Fruit fly (Drosophila melanogaster) whole organism: ENCODE measurements around the gene Bin1.
"Not testable (repeated sequence)": the region's sequence is repeated elsewhere in the genome, so short reads cannot be mapped to it uniquely, and the experiment has no call there.

Experiments used
- CG8478 ChIP-seq: fragments of >200 bp; optimal IDR thresholded peaks from 2 replicates; lab custom pipeline; 2018; ENCODE audit warnings: inconsistent platforms
- Dll ChIP-seq: fragments of >200 bp; optimal IDR thresholded peaks from 2 replicates; lab custom pipeline; 2017
- EcR ChIP-seq, 2 experiments: fragments of >200 bp; optimal IDR thresholded peaks; 2 replicates each; lab custom pipeline; 2017; ENCODE audit warnings: missing biosample characterization in 2 of 2, missing genetic modification characterization in 2 of 2, missing genetic modification reagents in 2 of 2
- pan ChIP-seq: fragments of >200 bp; optimal IDR thresholded peaks from 2 replicates; lab custom pipeline; 2017
- psq ChIP-seq: fragments of >200 bp; optimal IDR thresholded peaks from 2 replicates; lab custom pipeline; 2017
- usp ChIP-seq: fragments of >200 bp; optimal IDR thresholded peaks from 2 replicates; lab custom pipeline; 2017; ENCODE audit warnings: missing biosample characterization, missing genetic modification characterization, mixed read lengths

The Bin1 gene

dm6 chr3R:16189464-16189863 lies at the start of gene Bin1:
TSS of gene Bin1 (minus strand) at chr3R:16189564.
- not testable (repeated sequence) for TF ChIP-seq EcR (GFP tag; optimal IDR thresholded peaks at IDR 0.05; lab: Kevin White, UChicago); psq (lab: Kevin White, UChicago); Dll (lab: Kevin White, UChicago)

dm6 chr3R:16238016-16238710 lies 48.8 kb upstream of the Bin1 start:
- no peak for TF ChIP-seq usp
- peak; percentile 55 to 65 for TF ChIP-seq EcR (GFP tag; optimal IDR thresholded peaks at IDR 0.05; lab: Kevin White, UChicago)
- TF ChIP-seq pan, result no peak
- no peak for TF ChIP-seq CG8478 (lab: Kevin White, UChicago)
- TF ChIP-seq psq (lab: Kevin White, UChicago), result no peak
- TF ChIP-seq Dll (lab: Kevin White, UChicago), result no peak

dm6 chr3R:16236713-16237641 lies 47.6 kb upstream of the Bin1 start:
- TF ChIP-seq pan (no peak), Dll (lab: Kevin White, UChicago) (no peak), EcR (GFP tag; optimal IDR thresholded peaks at IDR 0.05; lab: Kevin White, UChicago) (peak in 1 of 2 experiments; percentile 59), usp (no peak), psq (lab: Kevin White, UChicago) (no peak)

dm6 chr3R:16235941-16236712 lies 46.8 kb upstream of the Bin1 start:
- no peak for TF ChIP-seq Dll (lab: Kevin White, UChicago)
- TF ChIP-seq EcR (GFP tag; optimal IDR thresholded peaks at IDR 0.05; lab: Kevin White, UChicago), result peak in 1 of 2 experiments; percentile 82

dm6 chr3R:16235215-16235937 lies 46.0 kb upstream of the Bin1 start:
- peak; percentile 56 for TF ChIP-seq Dll (lab: Kevin White, UChicago)
- TF ChIP-seq EcR (GFP tag; optimal IDR thresholded peaks at IDR 0.05; lab: Kevin White, UChicago), result peak in 1 of 2 experiments; percentile 86
- no peak for TF ChIP-seq psq (lab: Kevin White, UChicago)
- TF ChIP-seq usp, result no peak
- no peak for TF ChIP-seq CG8478 (lab: Kevin White, UChicago)

- TF ChIP-seq CG8478 (lab: Kevin White, UChicago) (no peak), psq (lab: Kevin White, UChicago) (no peak), pan (no peak), Dll (lab: Kevin White, UChicago) (no peak), usp (no peak), EcR (GFP tag; optimal IDR thresholded peaks at IDR 0.05; lab: Kevin White, UChicago) (no peak)
Observed at dm6 chr3R:16234745-16235149, 45.4 kb upstream of the Bin1 start.

- peak; percentile 9 for TF ChIP-seq Dll (lab: Kevin White, UChicago)
- TF ChIP-seq EcR (GFP tag; optimal IDR thresholded peaks at IDR 0.05; lab: Kevin White, UChicago), result no peak
Observed at dm6 chr3R:16234298-16234697, 44.9 kb upstream of the Bin1 start.

dm6 chr3R:16232569-16232968 lies 43.2 kb upstream of the Bin1 start:
- TF ChIP-seq Dll (lab: Kevin White, UChicago) (no peak), usp (no peak), CG8478 (lab: Kevin White, UChicago) (no peak), EcR (GFP tag; optimal IDR thresholded peaks at IDR 0.05; lab: Kevin White, UChicago) (no peak), pan (no peak), psq (lab: Kevin White, UChicago) (no peak)

- TF ChIP-seq CG8478 (lab: Kevin White, UChicago) (no peak), EcR (GFP tag; optimal IDR thresholded peaks at IDR 0.05; lab: Kevin White, UChicago) (peak; percentile 7 to 60)
Observed at dm6 chr3R:16231385-16232307, 42.3 kb upstream of the Bin1 start.

- TF ChIP-seq Dll (lab: Kevin White, UChicago), result no peak
- no peak for TF ChIP-seq usp
- TF ChIP-seq CG8478 (lab: Kevin White, UChicago), result no peak
- no peak for TF ChIP-seq EcR (GFP tag; optimal IDR thresholded peaks at IDR 0.05; lab: Kevin White, UChicago)
- TF ChIP-seq pan, result no peak
Observed at dm6 chr3R:16230080-16230670, 40.8 kb upstream of the Bin1 start.
